Worm (Caenorhabditis elegans): Measurements from ENCODE around the gene srlf-17.

Gene srlf-17

ce11 chrIV:11146492-11146891 is 44.0 kb upstream of the srlf-17 start:
- TF ChIP-seq nhr-237 (tag; optimal IDR thresholded peaks at IDR 0.05) (no peak), sma-9 (GFP tag; optimal IDR thresholded peaks at IDR 0.05) (no peak), sma-9 (tag; optimal IDR thresholded peaks at IDR 0.05) (no peak), nhr-12 (tag; optimal IDR thresholded peaks at IDR 0.05) (no peak), mbf-1 (tag; optimal IDR thresholded peaks at IDR 0.05) (no peak), lin-13 (GFP tag; optimal IDR thresholded peaks at IDR 0.05) (no peak)

- TF ChIP-seq C34F6.9 (tag; optimal IDR thresholded peaks at IDR 0.05) (no peak), nhr-77 (tag; optimal IDR thresholded peaks at IDR 0.05) (no peak), lsy-2 (tag; optimal IDR thresholded peaks at IDR 0.05) (no peak), zag-1 (tag; optimal IDR thresholded peaks at IDR 0.05) (no peak), nhr-11 (tag; optimal IDR thresholded peaks at IDR 0.05) (no peak)
These were observed 43.4 kb upstream of the srlf-17 start for ce11 chrIV:11145929-11146339.

- TF ChIP-seq ztf-1 (GFP tag; conservative IDR thresholded peaks at IDR 0.05) = no peak
- no peak for TF ChIP-seq nhr-6 (tag; optimal IDR thresholded peaks at IDR 0.05)
- no peak for TF ChIP-seq sma-3 (GFP tag; optimal IDR thresholded peaks at IDR 0.05)
- no peak for TF ChIP-seq R02D3.7 (tag; optimal IDR thresholded peaks at IDR 0.05)
- no peak for TF ChIP-seq F13H6.1 (tag; optimal IDR thresholded peaks at IDR 0.05)
- no peak for TF ChIP-seq aly-2 (tag; optimal IDR thresholded peaks at IDR 0.05)
- no peak for TF ChIP-seq nhr-21 (tag; optimal IDR thresholded peaks at IDR 0.05)
- TF ChIP-seq unc-39 (tag; optimal IDR thresholded peaks at IDR 0.05) = no peak
- TF ChIP-seq unc-55 (GFP tag; optimal IDR thresholded peaks at IDR 0.05) = no peak
- TF ChIP-seq nhr-12 (tag; optimal IDR thresholded peaks at IDR 0.05) = no peak
- TF ChIP-seq ZK546.5 (tag; optimal IDR thresholded peaks at IDR 0.05) = no peak
- TF ChIP-seq lsy-2 (tag; optimal IDR thresholded peaks at IDR 0.05) = no peak
- no peak for TF ChIP-seq nhr-23 (tag; optimal IDR thresholded peaks at IDR 0.05)
- TF ChIP-seq snpc-4 (tag; optimal IDR thresholded peaks at IDR 0.05) = no peak
- TF ChIP-seq lin-13 (GFP tag; optimal IDR thresholded peaks at IDR 0.05) = no peak
- TF ChIP-seq dmd-4 (tag; optimal IDR thresholded peaks at IDR 0.05) = no peak
- TF ChIP-seq ceh-82 (tag; optimal IDR thresholded peaks at IDR 0.05) = no peak
- TF ChIP-seq mab-5 (tag; optimal IDR thresholded peaks at IDR 0.05) = no peak
These were observed 40.6 kb upstream of the srlf-17 start, which contains the start of gene F01G4.4 for ce11 chrIV:11143228-11143444. Gene F01G4.4, plus strand, starts transcription at chrIV:11143345.

ce11 chrIV:11142314-11143227 is 40.1 kb upstream of the srlf-17 start, which contains the start of gene skih-2:
Gene skih-2, minus strand, starts transcription at chrIV:11142364.
- peak; percentile 5 for TF ChIP-seq nhr-25 (tag; optimal IDR thresholded peaks at IDR 0.05)
- TF ChIP-seq mdl-1 (tag; optimal IDR thresholded peaks at IDR 0.05) = no peak
- peak; percentile 78 for TF ChIP-seq unc-55 (GFP tag; optimal IDR thresholded peaks at IDR 0.05)
- TF ChIP-seq gmeb-1 (tag; optimal IDR thresholded peaks at IDR 0.05) = peak; percentile 92
- peak; percentile 6 for TF ChIP-seq crh-2 (tag; optimal IDR thresholded peaks at IDR 0.05)
- TF ChIP-seq nhr-12 (tag; optimal IDR thresholded peaks at IDR 0.05) = no peak
- no peak for TF ChIP-seq lin-11 (tag; optimal IDR thresholded peaks at IDR 0.05)
- peak; percentile 79 for TF ChIP-seq C34F6.9 (tag; optimal IDR thresholded peaks at IDR 0.05)
- TF ChIP-seq lin-13 (GFP tag; optimal IDR thresholded peaks at IDR 0.05) = peak; percentile 29
- TF ChIP-seq lsy-2 (tag; optimal IDR thresholded peaks at IDR 0.05) = peak; percentile 14 to 80

ce11 chrIV:11131268-11131667 is 28.8 kb upstream of the srlf-17 start, which contains the start of gene ard-1:
Gene ard-1, plus strand, starts transcription at chrIV:11131279.
- TF ChIP-seq nhr-11 (tag; optimal IDR thresholded peaks at IDR 0.05) (no peak), sma-9 (GFP tag; optimal IDR thresholded peaks at IDR 0.05) (no peak), sma-9 (tag; optimal IDR thresholded peaks at IDR 0.05) (no peak), fos-1 (tag; optimal IDR thresholded peaks at IDR 0.05) (no peak)

- TF ChIP-seq lsy-2 (tag; optimal IDR thresholded peaks at IDR 0.05) = peak in 1 of 2 experiments; percentile 16
- TF ChIP-seq fos-1 (tag; optimal IDR thresholded peaks at IDR 0.05) = peak; percentile 8
- TF ChIP-seq alr-1 (tag; optimal IDR thresholded peaks at IDR 0.05) = no peak
- TF ChIP-seq R02D3.7 (tag; optimal IDR thresholded peaks at IDR 0.05) = no peak
- no peak for TF ChIP-seq lin-11 (tag; optimal IDR thresholded peaks at IDR 0.05)
- peak; percentile 9 for TF ChIP-seq nhr-129 (tag; optimal IDR thresholded peaks at IDR 0.05)
- no peak for TF ChIP-seq unc-62 (GFP tag; optimal IDR thresholded peaks at IDR 0.05)
- TF ChIP-seq ceh-16 (tag; optimal IDR thresholded peaks at IDR 0.05) = no peak
- TF ChIP-seq snpc-4 (tag; optimal IDR thresholded peaks at IDR 0.05) = no peak
- TF ChIP-seq zag-1 (tag; optimal IDR thresholded peaks at IDR 0.05) = no peak
- no peak for TF ChIP-seq C34F6.9 (tag; optimal IDR thresholded peaks at IDR 0.05)
- TF ChIP-seq unc-39 (tag; optimal IDR thresholded peaks at IDR 0.05) = no peak
- no peak for TF ChIP-seq ztf-11 (tag; optimal IDR thresholded peaks at IDR 0.05)
- TF ChIP-seq nhr-11 (tag; optimal IDR thresholded peaks at IDR 0.05) = no peak
- TF ChIP-seq mab-5 (tag; optimal IDR thresholded peaks at IDR 0.05) = no peak
- TF ChIP-seq gmeb-1 (tag; optimal IDR thresholded peaks at IDR 0.05) = no peak
- TF ChIP-seq unc-55 (GFP tag; optimal IDR thresholded peaks at IDR 0.05) = peak; percentile 51
These were observed 28.3 kb upstream of the srlf-17 start for ce11 chrIV:11130774-11131173.
